Worm (Caenorhabditis elegans) whole organism, L4 larva: ENCODE measurements around the gene sgt-1.

Experiments
- D1046.2 ChIP-seq: fragments of 200-800 bp; sonication (Bioruptor generic); IDR thresholded peaks from 2 replicates; pipeline ENCODE4 v1.3.6; 2022; ENCODE audit warnings: missing genetic modification characterization, missing compliant biosample characterization
- F26F4.8 ChIP-seq: fragments of 200-800 bp; sonication (Bioruptor generic); conservative IDR thresholded peaks from 2 replicates; pipeline ENCODE4 v1.3.6; 2022; ENCODE audit warnings: missing genetic modification characterization, missing compliant biosample characterization
- F37D6.2 ChIP-seq: sonication (generic microtip); optimal IDR thresholded peaks from 2 replicates; lab custom pipeline; 2016; ENCODE audit warnings: mild to moderate bottlenecking, missing genetic modification characterization, missing compliant biosample characterization
- T20F7.1 ChIP-seq: fragments of 200-800 bp; sonication (Bioruptor generic); optimal IDR thresholded peaks from 2 replicates; lab custom pipeline; 2018; ENCODE audit warnings: mild to moderate bottlenecking, missing genetic modification characterization, missing compliant biosample characterization
- Y48G9A.11 ChIP-seq: fragments of 200-800 bp; sonication (Bioruptor generic); IDR thresholded peaks from 2 replicates; pipeline ENCODE4 v1.3.6; 2022; ENCODE audit warnings: missing genetic modification reagents, missing genetic modification characterization, missing compliant biosample characterization
- ZK337.2 ChIP-seq: fragments of 200-800 bp; sonication (Bioruptor generic); IDR thresholded peaks from 2 replicates; pipeline ENCODE4 v1.3.6; 2022; ENCODE audit warnings: missing genetic modification reagents, missing genetic modification characterization, missing compliant biosample characterization
- aha-1 ChIP-seq: fragments of 150-350 bp; peaks from one replicate; lab custom pipeline; 2014; ENCODE audit warnings: missing biosample characterization, missing genetic modification characterization
- arid-1 ChIP-seq: fragments of 200-800 bp; sonication (Bioruptor generic); conservative IDR thresholded peaks from 2 replicates; pipeline ENCODE4 v1.3.6; 2022; ENCODE audit warnings: missing genetic modification reagents, missing genetic modification characterization, missing compliant biosample characterization
- ceh-28 ChIP-seq: fragments of 150-350 bp; optimal IDR thresholded peaks from 2 replicates; lab custom pipeline; 2014; ENCODE audit warnings: missing biosample characterization, missing genetic modification reagents, missing genetic modification characterization
- ceh-32 ChIP-seq: sonication (generic microtip); optimal IDR thresholded peaks from 2 replicates; lab custom pipeline; 2016; ENCODE audit warnings: mild to moderate bottlenecking, missing genetic modification characterization, missing compliant biosample characterization; ENCODE audit not compliant: poor library complexity
- ceh-44 ChIP-seq: fragments of 200-800 bp; sonication (Bioruptor generic); IDR thresholded peaks from 2 replicates; pipeline ENCODE4 v1.3.6; 2022; ENCODE audit warnings: missing genetic modification reagents, missing genetic modification characterization, missing compliant biosample characterization
- ces-1 ChIP-seq: fragments of 150-350 bp; sonication (generic microtip); optimal IDR thresholded peaks from 4 replicates; lab custom pipeline; 2014; ENCODE audit warnings: missing biosample characterization, missing genetic modification reagents, missing genetic modification characterization
- cey-2 ChIP-seq: sonication (generic microtip); optimal IDR thresholded peaks from 3 replicates; lab custom pipeline; 2017; ENCODE audit warnings: missing genetic modification characterization, mild to moderate bottlenecking, missing compliant biosample characterization, antibody characterized with exemption, borderline replicate concordance; ENCODE audit not compliant: insufficient read depth
- dmd-6 ChIP-seq: fragments of 200-800 bp; sonication (Bioruptor generic); IDR thresholded peaks from 2 replicates; pipeline ENCODE4 v1.3.6; 2022; ENCODE audit warnings: missing genetic modification reagents, missing genetic modification characterization, missing compliant biosample characterization
- dmd-8 ChIP-seq: fragments of 200-800 bp; sonication (Bioruptor generic); IDR thresholded peaks from 2 replicates; pipeline ENCODE4 v1.3.6; 2022; ENCODE audit warnings: missing genetic modification characterization, missing compliant biosample characterization
- duxl-1 ChIP-seq: sonication (generic microtip); optimal IDR thresholded peaks from 2 replicates; lab custom pipeline; 2016; ENCODE audit warnings: mild to moderate bottlenecking, missing genetic modification characterization, moderate library complexity, missing compliant biosample characterization; ENCODE audit not compliant: poor library complexity
- gei-8 ChIP-seq: fragments of 200-800 bp; sonication (Bioruptor generic); optimal IDR thresholded peaks from 2 replicates; lab custom pipeline; 2018; ENCODE audit warnings: mild to moderate bottlenecking, missing genetic modification characterization, missing compliant biosample characterization
- hlh-11 ChIP-seq: fragments of 200-800 bp; sonication (Bioruptor generic); optimal IDR thresholded peaks from 2 replicates; lab custom pipeline; 2018; ENCODE audit warnings: mild to moderate bottlenecking, missing genetic modification characterization, missing compliant biosample characterization
- hlh-30 ChIP-seq: sonication (generic microtip); optimal IDR thresholded peaks from 2 replicates; lab custom pipeline; 2017; ENCODE audit warnings: antibody characterized with exemption, mild to moderate bottlenecking, missing genetic modification characterization, missing compliant biosample characterization; ENCODE audit not compliant: insufficient read depth
- jun-1 ChIP-seq: fragments of 150-350 bp; optimal IDR thresholded peaks from 2 replicates; lab custom pipeline; 2014; ENCODE audit warnings: missing biosample characterization, missing genetic modification reagents, missing genetic modification characterization
- lim-7 ChIP-seq: fragments of 200-800 bp; sonication (Bioruptor generic); IDR thresholded peaks from 2 replicates; pipeline ENCODE4 v1.3.6; 2022; ENCODE audit warnings: missing genetic modification characterization, missing compliant biosample characterization
- lin-1 ChIP-seq: fragments of 200-800 bp; sonication (Bioruptor generic); IDR thresholded peaks from 2 replicates; pipeline ENCODE4 v1.3.6; 2022; ENCODE audit warnings: missing genetic modification reagents, missing genetic modification characterization, missing compliant biosample characterization
- lin-13 ChIP-seq: fragments of 150-350 bp; optimal IDR thresholded peaks from 2 replicates; lab custom pipeline; 2014; ENCODE audit warnings: missing biosample characterization, missing genetic modification reagents, missing genetic modification characterization
- lin-15B ChIP-seq: fragments of 150-350 bp; sonication (generic microtip); optimal IDR thresholded peaks from 3 replicates; lab custom pipeline; 2014; ENCODE audit warnings: missing biosample characterization, missing genetic modification characterization
- lin-39 ChIP-seq: fragments of 150-350 bp; optimal IDR thresholded peaks from 2 replicates; lab custom pipeline; 2014; ENCODE audit warnings: missing biosample characterization, missing genetic modification reagents, missing genetic modification characterization
- mdl-1 ChIP-seq, 2 experiments: fragments of 150-350 bp in 1 of 2; sonication (generic microtip) in 1 of 2; optimal IDR thresholded peaks; 2 replicates each; lab custom pipeline; 2014 to 2017; ENCODE audit warnings: missing biosample characterization in 2 of 2, missing genetic modification characterization in 2 of 2
- mep-1 ChIP-seq: fragments of 150-350 bp; sonication (generic microtip); optimal IDR thresholded peaks from 3 replicates; lab custom pipeline; 2014; ENCODE audit warnings: missing biosample characterization, missing genetic modification characterization
- mes-2 ChIP-seq: sonication (generic microtip); optimal IDR thresholded peaks from 2 replicates; lab custom pipeline; 2016; ENCODE audit warnings: missing genotype, mild to moderate bottlenecking, missing genetic modification characterization, missing compliant biosample characterization; ENCODE audit not compliant: poor library complexity, severe bottlenecking
- mxl-2 ChIP-seq: fragments of 200-800 bp; sonication (Bioruptor generic); conservative IDR thresholded peaks from 2 replicates; pipeline ENCODE4 v1.3.6; 2022; ENCODE audit warnings: missing genetic modification reagents, missing genetic modification characterization, missing compliant biosample characterization
- nhr-10 ChIP-seq: fragments of 150-350 bp; optimal IDR thresholded peaks from 2 replicates; lab custom pipeline; 2014; ENCODE audit warnings: missing biosample characterization, missing genetic modification characterization
- nhr-102 ChIP-seq: sonication (generic microtip); optimal IDR thresholded peaks from 2 replicates; lab custom pipeline; 2016; ENCODE audit warnings: mild to moderate bottlenecking, missing genetic modification characterization, moderate library complexity, missing compliant biosample characterization
- nhr-111 ChIP-seq: fragments of 200-800 bp; sonication (Bioruptor generic); optimal IDR thresholded peaks from 2 replicates; lab custom pipeline; 2018; ENCODE audit warnings: mild to moderate bottlenecking, missing genetic modification characterization, missing compliant biosample characterization
- nhr-42 ChIP-seq: fragments of 200-800 bp; sonication (Bioruptor generic); IDR thresholded peaks from 2 replicates; pipeline ENCODE4 v1.3.6; 2022; ENCODE audit warnings: missing genetic modification characterization, missing compliant biosample characterization
- pha-4 ChIP-seq, 2 experiments: fragments of 150-350 bp in 1 of 2; fragments of 200-800 bp in 1 of 2; sonication (Bioruptor generic) in 1 of 2; IDR thresholded peaks in 1 of 2; optimal IDR thresholded peaks in 1 of 2; 2 replicates each; pipeline versions ENCODE4 v1.3.6 to Lab custom; 2014 to 2022; ENCODE audit warnings: missing genetic modification characterization in 2 of 2, missing genetic modification reagents in 2 of 2, missing biosample characterization in 1 of 2, missing compliant biosample characterization in 1 of 2
- rbr-2 ChIP-seq: sonication (generic microtip); optimal IDR thresholded peaks from 2 replicates; lab custom pipeline; 2016; ENCODE audit warnings: missing genotype, missing genetic modification characterization, missing compliant biosample characterization
- saeg-2 ChIP-seq: fragments of 200-800 bp; sonication (Bioruptor generic); IDR thresholded peaks from 2 replicates; pipeline ENCODE4 v1.3.6; 2022; ENCODE audit warnings: missing genetic modification reagents, missing genetic modification characterization, missing compliant biosample characterization
- sdz-12 ChIP-seq: fragments of 200-800 bp; sonication (Bioruptor generic); optimal IDR thresholded peaks from 2 replicates; lab custom pipeline; 2018; ENCODE audit warnings: mild to moderate bottlenecking, missing genetic modification characterization, missing compliant biosample characterization
- set-16 ChIP-seq: fragments of 200-800 bp; sonication (Bioruptor generic); IDR thresholded peaks from 2 replicates; pipeline ENCODE4 v1.3.6; 2022; ENCODE audit warnings: missing genetic modification reagents, missing genetic modification characterization, missing compliant biosample characterization
- spr-1 ChIP-seq: sonication (generic microtip); optimal IDR thresholded peaks from 2 replicates; lab custom pipeline; 2016; ENCODE audit warnings: mild to moderate bottlenecking, missing genetic modification characterization, missing compliant biosample characterization
- spr-3 ChIP-seq: fragments of 200-800 bp; sonication (Bioruptor generic); optimal IDR thresholded peaks from 2 replicates; lab custom pipeline; 2018; ENCODE audit warnings: mild to moderate bottlenecking, missing genetic modification characterization, missing compliant biosample characterization
- tag-97 ChIP-seq: fragments of 200-800 bp; sonication (Bioruptor generic); IDR thresholded peaks from 2 replicates; pipeline ENCODE4 v1.3.6; 2022; ENCODE audit warnings: missing genetic modification characterization, missing compliant biosample characterization
- tra-1 ChIP-seq: fragments of 200-800 bp; sonication (Bioruptor generic); IDR thresholded peaks from 2 replicates; pipeline ENCODE4 v1.3.6; 2022; ENCODE audit warnings: missing genetic modification reagents, missing genetic modification characterization, missing compliant biosample characterization
- unc-130 ChIP-seq: sonication (generic microtip); optimal IDR thresholded peaks from 2 replicates; lab custom pipeline; 2016; ENCODE audit warnings: missing genetic modification reagents, missing genetic modification characterization, missing compliant biosample characterization
- unc-62 ChIP-seq, 3 experiments: fragments of 150-350 bp in 1 of 3; sonication (generic microtip); optimal IDR thresholded peaks in 2 of 3; peaks in 1 of 3; 1 replicate in 1 of 3; 2 replicates in 2 of 3; lab custom pipeline; 2014 to 2017; ENCODE audit warnings: missing biosample characterization in 3 of 3, missing genetic modification characterization in 3 of 3, missing genetic modification reagents in 3 of 3, missing genotype in 1 of 3
- zfp-3 ChIP-seq: fragments of 200-800 bp; sonication (Bioruptor generic); conservative IDR thresholded peaks from 2 replicates; pipeline ENCODE4 v1.3.6; 2022; ENCODE audit warnings: missing genetic modification reagents, missing genetic modification characterization, missing compliant biosample characterization
- zip-2 ChIP-seq: fragments of 150-350 bp; optimal IDR thresholded peaks from 2 replicates; lab custom pipeline; 2014; ENCODE audit warnings: missing biosample characterization, missing genetic modification characterization
- ztf-11 ChIP-seq: fragments of 150-350 bp; optimal IDR thresholded peaks from 2 replicates; lab custom pipeline; 2014; ENCODE audit warnings: missing biosample characterization, missing genetic modification characterization
- ztf-7 ChIP-seq: fragments of 150-350 bp; optimal IDR thresholded peaks from 2 replicates; lab custom pipeline; 2014; ENCODE audit warnings: missing biosample characterization, missing genetic modification characterization

sgt-1 gene

DNA sequence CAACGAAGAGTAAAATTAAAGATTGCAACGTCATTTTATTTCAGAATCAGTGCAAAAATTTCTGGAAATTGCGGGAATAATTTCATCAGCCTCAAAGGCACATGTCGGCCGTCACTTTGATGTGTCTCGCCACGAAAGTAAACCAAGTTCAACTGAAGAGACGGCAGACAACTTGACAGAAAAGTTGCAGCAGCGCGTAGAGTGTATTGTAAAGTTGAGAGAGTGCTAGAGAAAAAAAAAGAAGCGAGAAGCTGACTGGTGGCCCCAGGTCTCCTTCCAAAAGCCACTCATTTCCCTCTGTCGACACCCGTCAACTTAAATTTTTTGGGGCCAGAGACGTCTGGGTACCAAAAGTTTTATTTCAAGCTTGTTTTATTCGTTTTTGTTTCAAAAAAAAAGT is 681 bp upstream of the sgt-1 start (continued):
- TF ChIP-seq ztf-11 (tag; lab: Kevin White, UChicago) (no peak), F26F4.8 (no peak), nhr-10 (tag; lab: Kevin White, UChicago) (no peak), lin-1 (no peak), lin-15B (no peak), saeg-2 (GFP tag; lab: Robert Waterston, UW) (no peak), ceh-44 (GFP tag; lab: Robert Waterston, UW) (no peak), mxl-2 (GFP tag; lab: Robert Waterston, UW) (no peak), unc-130 (GFP tag; lab: Kevin White, UChicago) (peak; percentile 64), ceh-28 (tag; lab: Kevin White, UChicago) (no peak), unc-62 (GFP tag; optimal IDR thresholded peaks at IDR 0.05 in 1 of 2; lab: Kevin White, UChicago) (peak in 1 of 2 experiments; percentile 98), unc-62 (tag; optimal IDR thresholded peaks at IDR 0.05; lab: Kevin White, UChicago) (no peak), set-16 (GFP tag; lab: Robert Waterston, UW) (0 out of 2 replicates have a peak, but pooled peaks have one; percentile 11), spr-3 (GFP tag; lab: Kevin White, UChicago) (no peak), lim-7 (GFP tag; lab: Robert Waterston, UW) (no peak), jun-1 (tag; lab: Kevin White, UChicago) (no peak), hlh-30 (peak; percentile 89), zip-2 (tag; lab: Kevin White, UChicago) (no peak), dmd-8 (GFP tag; lab: Robert Waterston, UW) (no peak), lin-39 (tag; lab: Kevin White, UChicago) (no peak), spr-1 (tag; lab: Kevin White, UChicago) (no peak), ztf-7 (tag; lab: Kevin White, UChicago) (no peak), tag-97 (GFP tag; lab: Robert Waterston, UW) (no peak), D1046.2 (GFP tag; lab: Robert Waterston, UW) (no peak), Y48G9A.11 (GFP tag; lab: Robert Waterston, UW) (no peak), tra-1 (GFP tag; lab: Robert Waterston, UW) (peak; percentile 45; the same call in 1 of the 2 replicates), aha-1 (tag; lab: Kevin White, UChicago) (no peak), rbr-2 (peak; percentile 64), gei-8 (GFP tag; lab: Kevin White, UChicago) (no peak), mdl-1 (tag; optimal IDR thresholded peaks at IDR 0.05; lab: Kevin White, UChicago) (peak; percentile 37 to 86), duxl-1 (no peak), cey-2 (no peak), ZK337.2 (GFP tag; lab: Robert Waterston, UW) (no peak), zfp-3 (no peak)

ce11 chrII:4902035-4902434 is 1.6 kb downstream of the sgt-1 start, which contains the start of gene R05F9.9:
R05F9.9 (minus strand) TSS chrII:4902100.
- TF ChIP-seq zip-2 (tag; lab: Kevin White, UChicago) = no peak
- no peak for TF ChIP-seq tag-97 (GFP tag; lab: Robert Waterston, UW)
- peak; percentile 66 for TF ChIP-seq T20F7.1 (GFP tag; lab: Kevin White, UChicago)
- no peak for TF ChIP-seq nhr-111 (GFP tag; lab: Kevin White, UChicago)
- TF ChIP-seq arid-1 (GFP tag; lab: Robert Waterston, UW) = 0 out of 2 replicates have a peak, but pooled peaks have one; percentile 10
- TF ChIP-seq hlh-30 = peak; percentile 43
- TF ChIP-seq spr-1 (tag; lab: Kevin White, UChicago) = peak; percentile 28
- no peak for TF ChIP-seq ceh-32 (tag; lab: Kevin White, UChicago)
- no peak for TF ChIP-seq nhr-42
- TF ChIP-seq pha-4 (GFP tag; IDR thresholded peaks at IDR 0.05; lab: Robert Waterston, UW) = peak; percentile 22; the same call in 1 of the 2 replicates
- TF ChIP-seq pha-4 (tag; optimal IDR thresholded peaks at IDR 0.05; lab: Kevin White, UChicago) = no peak
- no peak for TF ChIP-seq F37D6.2 (tag; lab: Kevin White, UChicago)
- TF ChIP-seq mep-1 (tag; lab: Kevin White, UChicago) = peak; percentile 70
- peak; percentile 16 for TF ChIP-seq nhr-102 (tag; lab: Kevin White, UChicago)
- peak; percentile 5 for TF ChIP-seq hlh-11 (tag; lab: Kevin White, UChicago)
- TF ChIP-seq mes-2 = peak; percentile 68
- TF ChIP-seq saeg-2 (GFP tag; lab: Robert Waterston, UW) = no peak
- TF ChIP-seq sdz-12 (GFP tag; lab: Kevin White, UChicago) = no peak
- no peak for TF ChIP-seq ZK337.2 (GFP tag; lab: Robert Waterston, UW)
- peak; percentile 46 for TF ChIP-seq lin-13 (GFP tag; lab: Kevin White, UChicago)
- TF ChIP-seq ces-1 = no peak
- no peak for TF ChIP-seq cey-2
- no peak for TF ChIP-seq spr-3 (GFP tag; lab: Kevin White, UChicago)
- no peak for TF ChIP-seq dmd-6 (GFP tag; lab: Robert Waterston, UW)
